Fruit fly (Drosophila melanogaster) whole organism, prepupa: ENCODE measurements around the gene Arf1.
A peak's percentile ranks its signal among the peaks of the same experiment; 100 is the strongest.

Experiments
- Blimp-1 ChIP-seq: fragments of 200-800 bp; sonication (Bioruptor generic); optimal IDR thresholded peaks from 3 replicates; lab custom pipeline; 2017; ENCODE audit warnings: missing biosample characterization, missing genetic modification characterization, mild to moderate bottlenecking, moderate library complexity, missing genetic modification reagents
- CG10631 ChIP-seq: fragments of 200-800 bp; sonication (Bioruptor generic); optimal IDR thresholded peaks from 2 replicates; lab custom pipeline; 2016; ENCODE audit warnings: missing biosample characterization, missing genetic modification characterization
- CG10669 ChIP-seq: fragments of 200-800 bp; sonication (Bioruptor generic); optimal IDR thresholded peaks from 3 replicates; lab custom pipeline; 2018; ENCODE audit warnings: missing biosample characterization, mild to moderate bottlenecking, missing genetic modification characterization, moderate library complexity
- CG11294 ChIP-seq: fragments of 200-800 bp; sonication (Bioruptor generic); IDR thresholded peaks from 2 replicates; pipeline ENCODE4 v1.3.6; 2022; ENCODE audit warnings: missing biosample characterization, missing genetic modification characterization
- CG11902 ChIP-seq: fragments of 200-800 bp; sonication (Bioruptor generic); optimal IDR thresholded peaks from 3 replicates; lab custom pipeline; 2016; ENCODE audit warnings: missing biosample characterization, missing genetic modification characterization
- CG15336 ChIP-seq: fragments of 200-800 bp; sonication (Bioruptor generic); IDR thresholded peaks from 2 replicates; pipeline ENCODE4 v1.3.6; 2022; ENCODE audit warnings: missing biosample characterization, missing genetic modification characterization
- CG1621 ChIP-seq: fragments of 200-800 bp; sonication (Bioruptor generic); optimal IDR thresholded peaks from 3 replicates; lab custom pipeline; 2018; ENCODE audit warnings: missing biosample characterization, mild to moderate bottlenecking, missing genetic modification characterization
- CG16779 ChIP-seq: fragments of 200-800 bp; sonication (Bioruptor generic); optimal IDR thresholded peaks from 3 replicates; lab custom pipeline; 2017; ENCODE audit warnings: missing biosample characterization, mild to moderate bottlenecking, missing genetic modification characterization
- CG3032 ChIP-seq: fragments of 200-800 bp; optimal IDR thresholded peaks from 2 replicates; lab custom pipeline; 2019; ENCODE audit warnings: missing biosample characterization, mild to moderate bottlenecking, missing genetic modification characterization, moderate library complexity
- CG31627 ChIP-seq: fragments of 200-800 bp; sonication (Bioruptor generic); optimal IDR thresholded peaks from 3 replicates; lab custom pipeline; 2016; ENCODE audit warnings: missing biosample characterization, missing genetic modification characterization
- CG34406 ChIP-seq: fragments of 200-800 bp; sonication (Bioruptor generic); optimal IDR thresholded peaks from 3 replicates; lab custom pipeline; 2016; ENCODE audit warnings: missing biosample characterization, missing genetic modification characterization
- CG4318 ChIP-seq: fragments of 200-800 bp; sonication (Bioruptor generic); optimal IDR thresholded peaks from 3 replicates; lab custom pipeline; 2017; ENCODE audit warnings: missing biosample characterization, mild to moderate bottlenecking, missing genetic modification characterization
- CG6163 ChIP-seq: fragments of 200-800 bp; sonication (Bioruptor generic); IDR thresholded peaks from 3 replicates; pipeline ENCODE4 v1.3.6; 2022; ENCODE audit warnings: missing biosample characterization, missing genetic modification characterization
- CG6276 ChIP-seq: fragments of 200-800 bp; sonication (Bioruptor generic); optimal IDR thresholded peaks from 2 replicates; lab custom pipeline; 2017; ENCODE audit warnings: missing biosample characterization, mild to moderate bottlenecking, missing genetic modification characterization
- CG6792 ChIP-seq: fragments of 200-800 bp; sonication (Bioruptor generic); optimal IDR thresholded peaks from 3 replicates; lab custom pipeline; 2016; ENCODE audit warnings: missing biosample characterization, missing genetic modification characterization
- CG6854 ChIP-seq: fragments of 200-800 bp; sonication (Bioruptor generic); optimal IDR thresholded peaks from 2 replicates; lab custom pipeline; 2017; ENCODE audit warnings: missing biosample characterization, mild to moderate bottlenecking, missing genetic modification characterization
- CG7368 ChIP-seq: fragments of 200-800 bp; sonication (Bioruptor generic); optimal IDR thresholded peaks from 3 replicates; lab custom pipeline; 2016; ENCODE audit warnings: missing biosample characterization, missing genetic modification characterization
- CG8119 ChIP-seq: fragments of 200-800 bp; sonication (Bioruptor generic); IDR thresholded peaks from 3 replicates; pipeline ENCODE4 v1.3.6; 2022; ENCODE audit warnings: missing biosample characterization, missing genetic modification characterization
- CG8319 ChIP-seq: fragments of 200-800 bp; sonication (Bioruptor generic); optimal IDR thresholded peaks from 3 replicates; lab custom pipeline; 2016; ENCODE audit warnings: missing biosample characterization, missing genetic modification characterization
- CG9139 ChIP-seq: fragments of 200-800 bp; sonication (Bioruptor generic); optimal IDR thresholded peaks from 3 replicates; lab custom pipeline; 2017; ENCODE audit warnings: missing biosample characterization, mild to moderate bottlenecking, missing genetic modification characterization
- Eip75B ChIP-seq: fragments of 200-800 bp; sonication (Bioruptor generic); optimal IDR thresholded peaks from 3 replicates; lab custom pipeline; 2016; ENCODE audit warnings: missing biosample characterization, missing genetic modification characterization
- Eip78C ChIP-seq: fragments of 200-800 bp; sonication (Bioruptor generic); peaks from one replicate; lab custom pipeline; 2016; ENCODE audit warnings: missing biosample characterization, missing genetic modification characterization
- Eip93F ChIP-seq: fragments of 200-800 bp; sonication (Bioruptor generic); optimal IDR thresholded peaks from 2 replicates; lab custom pipeline; 2016; ENCODE audit warnings: missing biosample characterization, mild to moderate bottlenecking, missing genetic modification characterization
- Ets21C ChIP-seq: fragments of 200-800 bp; sonication (Bioruptor generic); optimal IDR thresholded peaks from 3 replicates; lab custom pipeline; 2016; ENCODE audit warnings: missing biosample characterization, missing genetic modification characterization
- Gug ChIP-seq: fragments of 200-800 bp; sonication (Bioruptor generic); IDR thresholded peaks from 2 replicates; pipeline ENCODE4 v1.3.6; 2022; ENCODE audit warnings: missing biosample characterization, missing genetic modification characterization
- Hr4 ChIP-seq: fragments of 200-800 bp; sonication (Bioruptor generic); optimal IDR thresholded peaks from 3 replicates; lab custom pipeline; 2016; ENCODE audit warnings: missing biosample characterization, missing genetic modification characterization
- Lpt ChIP-seq: fragments of 200-800 bp; sonication (Bioruptor generic); optimal IDR thresholded peaks from 3 replicates; lab custom pipeline; 2016; ENCODE audit warnings: missing biosample characterization, missing genetic modification characterization
- Met ChIP-seq: fragments of 200-800 bp; sonication (Bioruptor generic); optimal IDR thresholded peaks from 3 replicates; lab custom pipeline; 2016; ENCODE audit warnings: missing biosample characterization, missing genetic modification characterization
- OdsH ChIP-seq: fragments of 200-800 bp; sonication (Bioruptor generic); optimal IDR thresholded peaks from 3 replicates; lab custom pipeline; 2016; ENCODE audit warnings: missing biosample characterization, missing genetic modification characterization
- Sox102F ChIP-seq: fragments of 200-800 bp; sonication (Bioruptor generic); optimal IDR thresholded peaks from 2 replicates; lab custom pipeline; 2016; ENCODE audit warnings: missing biosample characterization, mild to moderate bottlenecking, missing genetic modification characterization
- Sox15 ChIP-seq: fragments of 200-800 bp; sonication (Bioruptor generic); optimal IDR thresholded peaks from 3 replicates; lab custom pipeline; 2016; ENCODE audit warnings: missing biosample characterization, missing genetic modification characterization
- achi ChIP-seq: fragments of 200-800 bp; sonication (Bioruptor generic); optimal IDR thresholded peaks from 3 replicates; lab custom pipeline; 2016; ENCODE audit warnings: missing biosample characterization, missing genetic modification characterization
- acj6 ChIP-seq: fragments of 200-800 bp; sonication (Bioruptor generic); optimal IDR thresholded peaks from 3 replicates; lab custom pipeline; 2016; ENCODE audit warnings: missing biosample characterization, missing genetic modification characterization
- dac ChIP-seq: fragments of 200-800 bp; sonication (Bioruptor generic); optimal IDR thresholded peaks from 2 replicates; lab custom pipeline; 2017; ENCODE audit warnings: missing biosample characterization, mild to moderate bottlenecking, missing genetic modification characterization
- dsx ChIP-seq: fragments of 200-800 bp; optimal IDR thresholded peaks from 3 replicates; lab custom pipeline; 2019; ENCODE audit warnings: missing biosample characterization, mild to moderate bottlenecking, missing genetic modification characterization, moderate library complexity; ENCODE audit not compliant: poor library complexity, severe bottlenecking
- eg ChIP-seq: fragments of 200-800 bp; sonication (Bioruptor generic); IDR thresholded peaks from 3 replicates; pipeline ENCODE4 v1.3.6; 2022; ENCODE audit warnings: missing biosample characterization, missing genetic modification characterization
- esn ChIP-seq: fragments of 200-800 bp; sonication (Bioruptor generic); optimal IDR thresholded peaks from 2 replicates; lab custom pipeline; 2016; ENCODE audit warnings: missing biosample characterization, mild to moderate bottlenecking, missing genetic modification characterization, moderate library complexity
- fd59A ChIP-seq: fragments of 200-800 bp; sonication (Bioruptor generic); optimal IDR thresholded peaks from 2 replicates; lab custom pipeline; 2017; ENCODE audit warnings: missing biosample characterization, mild to moderate bottlenecking, missing genetic modification characterization, missing genetic modification reagents
- fd85E ChIP-seq: fragments of 200-800 bp; sonication (Bioruptor generic); optimal IDR thresholded peaks from 3 replicates; lab custom pipeline; 2016; ENCODE audit warnings: missing biosample characterization, missing genetic modification characterization
- fkh ChIP-seq: fragments of 200-800 bp; sonication (Bioruptor generic); optimal IDR thresholded peaks from 3 replicates; lab custom pipeline; 2017; ENCODE audit warnings: missing biosample characterization, mild to moderate bottlenecking, missing genetic modification characterization, moderate library complexity
- lz ChIP-seq: fragments of 200-800 bp; sonication (Bioruptor generic); optimal IDR thresholded peaks from 3 replicates; lab custom pipeline; 2016; ENCODE audit warnings: missing biosample characterization, missing genetic modification characterization
- net ChIP-seq: fragments of 200-800 bp; sonication (Bioruptor generic); optimal IDR thresholded peaks from 3 replicates; lab custom pipeline; 2016; ENCODE audit warnings: missing biosample characterization, missing genetic modification characterization
- salr ChIP-seq, 2 experiments: fragments of 200-800 bp; sonication (Bioruptor generic); optimal IDR thresholded peaks; 3 replicates each; lab custom pipeline; 2016 to 2018; ENCODE audit warnings: missing biosample characterization in 2 of 2, missing genetic modification characterization in 2 of 2, mild to moderate bottlenecking in 1 of 2
- ss ChIP-seq, 2 experiments: fragments of 200-800 bp; sonication (Bioruptor generic); optimal IDR thresholded peaks; 2 replicates in 1 of 2; 3 replicates in 1 of 2; lab custom pipeline; 2017 to 2018; ENCODE audit warnings: mild to moderate bottlenecking in 2 of 2, missing biosample characterization in 2 of 2, missing genetic modification characterization in 2 of 2, moderate library complexity in 1 of 2
- svp ChIP-seq: fragments of 200-800 bp; sonication (Bioruptor generic); peaks from one replicate; lab custom pipeline; 2016; ENCODE audit warnings: missing biosample characterization, missing genetic modification characterization
- topi ChIP-seq: fragments of 200-800 bp; sonication (Bioruptor generic); optimal IDR thresholded peaks from 3 replicates; lab custom pipeline; 2016; ENCODE audit warnings: missing biosample characterization, missing genetic modification characterization
- vri ChIP-seq: fragments of 200-800 bp; sonication (Bioruptor generic); optimal IDR thresholded peaks from 3 replicates; lab custom pipeline; 2016; ENCODE audit warnings: missing biosample characterization, mild to moderate bottlenecking, missing genetic modification characterization

Gene Arf1

dm6 chr3L:22865061-22865418 lies 7.0 kb downstream of the Arf1 start (continued):
- TF ChIP-seq Eip93F (GFP tag; lab: Kevin White, UChicago) = peak; percentile 44
- TF ChIP-seq eg (GFP tag; lab: Robert Waterston, UW) = peak; percentile 71
- TF ChIP-seq Met (GFP tag; lab: Kevin White, UChicago) = peak; percentile 73
- no peak for TF ChIP-seq CG9139 (GFP tag; lab: Kevin White, UChicago)
- TF ChIP-seq fd85E (GFP tag; lab: Kevin White, UChicago) = peak; percentile 41
- peak; percentile 73 for TF ChIP-seq lz (GFP tag; lab: Kevin White, UChicago)
- peak; percentile 34 for TF ChIP-seq Sox15 (GFP tag; lab: Kevin White, UChicago)
- TF ChIP-seq CG34406 (GFP tag; lab: Kevin White, UChicago) = peak; percentile 79
- peak; percentile 39 for TF ChIP-seq CG11902 (GFP tag; lab: Kevin White, UChicago)
- TF ChIP-seq CG8319 (GFP tag; lab: Kevin White, UChicago) = peak; percentile 40
- TF ChIP-seq CG6792 (GFP tag; lab: Kevin White, UChicago) = peak; percentile 73
- no peak for TF ChIP-seq achi
- TF ChIP-seq CG7368 (GFP tag; lab: Kevin White, UChicago) = peak; percentile 29

- TF ChIP-seq topi (GFP tag; lab: Kevin White, UChicago) = peak; percentile 8
- TF ChIP-seq CG10669 = no peak
- TF ChIP-seq CG6276 (GFP tag; lab: Kevin White, UChicago) = no peak
- no peak for TF ChIP-seq CG6163 (GFP tag; lab: Robert Waterston, UW)
- TF ChIP-seq dac (GFP tag; lab: Kevin White, UChicago) = no peak
- TF ChIP-seq svp (GFP tag; lab: Kevin White, UChicago) = no peak
- no peak for TF ChIP-seq esn (GFP tag; lab: Kevin White, UChicago)
- no peak for TF ChIP-seq CG6854
- no peak for TF ChIP-seq Hr4 (GFP tag; lab: Kevin White, UChicago)
- no peak for TF ChIP-seq Ets21C (GFP tag; lab: Kevin White, UChicago)
- TF ChIP-seq acj6 (GFP tag; lab: Kevin White, UChicago) = no peak
- TF ChIP-seq CG31627 (GFP tag; lab: Kevin White, UChicago) = no peak
- no peak for TF ChIP-seq Gug (GFP tag; lab: Robert Waterston, UW)
- no peak for TF ChIP-seq net
- TF ChIP-seq OdsH (GFP tag; lab: Kevin White, UChicago) = no peak
- TF ChIP-seq CG4318 (GFP tag; lab: Kevin White, UChicago) = no peak
- TF ChIP-seq Eip93F (GFP tag; lab: Kevin White, UChicago) = no peak
- TF ChIP-seq CG8119 = no peak
- no peak for TF ChIP-seq CG16779 (tag; lab: Kevin White, UChicago)
- TF ChIP-seq CG6792 (GFP tag; lab: Kevin White, UChicago) = no peak
- no peak for TF ChIP-seq CG1621
- no peak for TF ChIP-seq Sox102F (GFP tag; lab: Kevin White, UChicago)
- TF ChIP-seq Sox15 (GFP tag; lab: Kevin White, UChicago) = no peak
- TF ChIP-seq CG11294 (GFP tag; lab: Robert Waterston, UW) = no peak
- TF ChIP-seq lz (GFP tag; lab: Kevin White, UChicago) = no peak
- TF ChIP-seq fkh = peak; percentile 45
- no peak for TF ChIP-seq fd59A
- no peak for TF ChIP-seq dsx (GFP tag; lab: Kevin White, UChicago)
- peak in 1 of 2 experiments; percentile 41 for TF ChIP-seq ss (GFP tag; optimal IDR thresholded peaks at IDR 0.05; lab: Kevin White, UChicago)
- peak; percentile 69 for TF ChIP-seq Eip78C (GFP tag; lab: Kevin White, UChicago)
- TF ChIP-seq CG9139 (GFP tag; lab: Kevin White, UChicago) = no peak
- TF ChIP-seq CG7368 (GFP tag; lab: Kevin White, UChicago) = no peak
- TF ChIP-seq CG11902 (GFP tag; lab: Kevin White, UChicago) = no peak
- TF ChIP-seq CG10631 (GFP tag; lab: Kevin White, UChicago) = no peak
- TF ChIP-seq Eip75B (GFP tag; lab: Kevin White, UChicago) = no peak
- no peak for TF ChIP-seq Lpt (GFP tag; lab: Kevin White, UChicago)
- peak; percentile 93 for TF ChIP-seq vri
- TF ChIP-seq CG15336 (GFP tag; lab: Robert Waterston, UW) = no peak
- no peak for TF ChIP-seq salr (GFP tag; optimal IDR thresholded peaks at IDR 0.05; lab: Kevin White, UChicago)
- TF ChIP-seq CG3032 (tag; lab: Kevin White, UChicago) = no peak
- TF ChIP-seq Met (GFP tag; lab: Kevin White, UChicago) = no peak
- TF ChIP-seq achi = peak; percentile 77
- no peak for TF ChIP-seq Blimp-1 (GFP tag; lab: Kevin White, UChicago)
Observed at dm6 chr3L:22864254-22865060, 7.6 kb downstream of the Arf1 start, which contains the start of gene CG33170. TSS of gene CG33170 (plus strand) at chr3L:22864600.
